Fruit fly (Drosophila melanogaster): ENCODE results near the gene CG34140.
A peak's percentile ranks its signal among the peaks of the same experiment; 100 is the strongest.

The CG34140 gene

dm6 chr3L:177938-178337 lies 6.3 kb downstream of the CG34140 start (continued):
- TF ChIP-seq dati (GFP tag; IDR thresholded peaks at IDR 0.05) (no peak), scrt (GFP tag; optimal IDR thresholded peaks at IDR 0.05) (no peak), oc (tag; optimal IDR thresholded peaks at IDR 0.05) (no peak), Fer3 (tag; optimal IDR thresholded peaks at IDR 0.05) (no peak), org-1 (GFP tag; optimal IDR thresholded peaks at IDR 0.05) (no peak), CG8924 (tag; optimal IDR thresholded peaks at IDR 0.05) (no peak), sna (GFP tag; IDR thresholded peaks at IDR 0.05; ENCODE audit: partially characterized antibody) (peak; percentile 36; the same call in 1 of the 2 replicates), CG15073 (GFP tag; optimal IDR thresholded peaks at IDR 0.05) (no peak), Dref (GFP tag; IDR thresholded peaks at IDR 0.05) (no peak), CG12219 (GFP tag; optimal IDR thresholded peaks at IDR 0.05) (no peak), Rfx (GFP tag; IDR thresholded peaks at IDR 0.05) (no peak), CG14860 (GFP tag; IDR thresholded peaks at IDR 0.05; ENCODE audit: partially characterized antibody) (no peak), Ravus (GFP tag; IDR thresholded peaks at IDR 0.05) (no peak), MBD-R2 (GFP tag; IDR thresholded peaks at IDR 0.05) (no peak), rib (GFP tag; IDR thresholded peaks at IDR 0.05) (no peak), tup (GFP tag; optimal IDR thresholded peaks at IDR 0.05) (no peak), gcm (GFP tag; optimal IDR thresholded peaks at IDR 0.05) (peak; percentile 29), gem (tag; optimal IDR thresholded peaks at IDR 0.05) (no peak), prd (optimal IDR thresholded peaks at IDR 0.05) (no peak), prd (GFP tag; IDR thresholded peaks at IDR 0.05) (no peak), Opbp (GFP tag; IDR thresholded peaks at IDR 0.05; ENCODE audit: partially characterized antibody) (peak; percentile 57; the same call in 1 of the 3 replicates), Ets97D (GFP tag; optimal IDR thresholded peaks at IDR 0.05) (no peak), sisA (GFP tag; IDR thresholded peaks at IDR 0.05) (no peak), Hr51 (GFP tag; optimal IDR thresholded peaks at IDR 0.05) (no peak), da (GFP tag; optimal IDR thresholded peaks at IDR 0.05) (no peak), Lim3 (GFP tag; IDR thresholded peaks at IDR 0.05) (no peak), ATbp (GFP tag; optimal IDR thresholded peaks at IDR 0.05) (no peak), CG4617 (GFP tag; optimal IDR thresholded peaks at IDR 0.05; ENCODE audit: borderline replicate concordance) (no peak), HmgD (GFP tag; optimal IDR thresholded peaks at IDR 0.05) (no peak), CG1233 (GFP tag; optimal IDR thresholded peaks at IDR 0.05) (no peak), Sry-δ (GFP tag; optimal IDR thresholded peaks at IDR 0.05) (peak; percentile 7), gt (GFP tag; IDR thresholded peaks at IDR 0.05) (no peak), CG3163 (GFP tag; optimal IDR thresholded peaks at IDR 0.05) (no peak), trh (GFP tag; optimal IDR thresholded peaks at IDR 0.05) (no peak), pzg (GFP tag; optimal IDR thresholded peaks at IDR 0.05) (no peak), Atf-2 (GFP tag; optimal IDR thresholded peaks at IDR 0.05) (no peak), Doc3 (GFP tag; IDR thresholded peaks at IDR 0.05; ENCODE audit: partially characterized antibody) (peak; percentile 25; the same call in 1 of the 3 replicates), tio (GFP tag; optimal IDR thresholded peaks at IDR 0.05) (no peak), TFAM (GFP tag; optimal IDR thresholded peaks at IDR 0.05) (no peak), CG17829 (tag; optimal IDR thresholded peaks at IDR 0.05) (no peak), CG4730 (GFP tag; IDR thresholded peaks at IDR 0.05) (no peak), pros (GFP tag; optimal IDR thresholded peaks at IDR 0.05) (no peak), CG1792 (GFP tag; optimal IDR thresholded peaks at IDR 0.05) (no peak), sqz (GFP tag; optimal IDR thresholded peaks at IDR 0.05) (no peak), nerfin-2 (GFP tag; IDR thresholded peaks at IDR 0.05; ENCODE audit: partially characterized antibody) (no peak), jumu (GFP tag; optimal IDR thresholded peaks at IDR 0.05) (no peak), Doc2 (GFP tag; IDR thresholded peaks at IDR 0.05) (no peak), C15 (GFP tag; IDR thresholded peaks at IDR 0.05) (no peak), schlank (tag; optimal IDR thresholded peaks at IDR 0.05) (no peak), sens-2 (GFP tag; IDR thresholded peaks at IDR 0.05) (no peak), Bdp1 (GFP tag; optimal IDR thresholded peaks at IDR 0.05) (no peak), al (GFP tag; IDR thresholded peaks at IDR 0.05) (no peak)

Measured in whole organism, embryonic.